Fruit fly (Drosophila melanogaster) whole organism, pupa: ENCODE data around the gene Vha100-4.

Source experiments
- CG10348 ChIP-seq: fragments of 200-800 bp; sonication (Bioruptor generic); IDR thresholded peaks from 2 replicates; pipeline ENCODE4 v1.3.6; 2022; ENCODE audit warnings: missing biosample characterization, missing genetic modification characterization
- CG15710 ChIP-seq: fragments of 200-800 bp; sonication (Bioruptor generic); optimal IDR thresholded peaks from 2 replicates; lab custom pipeline; 2018; ENCODE audit warnings: missing biosample characterization, mild to moderate bottlenecking, missing genetic modification characterization, moderate library complexity
- CG32121 ChIP-seq: fragments of 200-800 bp; sonication (Bioruptor generic); IDR thresholded peaks from 2 replicates; pipeline ENCODE4 v1.3.6; 2022; ENCODE audit warnings: missing biosample characterization, missing genetic modification characterization
- CG4496 ChIP-seq: fragments of 200-800 bp; sonication (Bioruptor generic); IDR thresholded peaks from 3 replicates; pipeline ENCODE4 v1.3.6; 2022; ENCODE audit warnings: missing biosample characterization, missing genetic modification characterization
- CG8159 ChIP-seq: fragments of 200-800 bp; sonication (Bioruptor generic); optimal IDR thresholded peaks from 3 replicates; lab custom pipeline; 2018; ENCODE audit warnings: missing biosample characterization, mild to moderate bottlenecking, missing genetic modification characterization, moderate library complexity
- CG9948 ChIP-seq: fragments of 200-800 bp; sonication (Bioruptor generic); optimal IDR thresholded peaks from 2 replicates; lab custom pipeline; 2018; ENCODE audit warnings: missing biosample characterization, mild to moderate bottlenecking, missing genetic modification characterization, moderate library complexity
- EcR ChIP-seq: fragments of 200-800 bp; sonication (Bioruptor generic); optimal IDR thresholded peaks from 3 replicates; lab custom pipeline; 2019; ENCODE audit warnings: missing biosample characterization, missing genetic modification characterization, mild to moderate bottlenecking, moderate library complexity, missing genetic modification reagents
- Ets98B ChIP-seq: fragments of 200-800 bp; sonication (Bioruptor generic); IDR thresholded peaks from 2 replicates; pipeline ENCODE4 v1.3.6; 2022; ENCODE audit warnings: missing biosample characterization, missing genetic modification characterization
- Pif1A ChIP-seq: fragments of 200-800 bp; sonication (Bioruptor generic); optimal IDR thresholded peaks from 3 replicates; lab custom pipeline; 2016; ENCODE audit warnings: missing biosample characterization, missing genetic modification characterization
- Snoo ChIP-seq: fragments of 200-800 bp; sonication (Bioruptor generic); optimal IDR thresholded peaks from 3 replicates; lab custom pipeline; 2017; ENCODE audit warnings: missing biosample characterization, mild to moderate bottlenecking, missing genetic modification characterization, inconsistent platforms
- fd96Ca ChIP-seq: fragments of 200-800 bp; sonication (Bioruptor generic); IDR thresholded peaks from 3 replicates; pipeline ENCODE4 v1.3.6; 2022; ENCODE audit warnings: missing biosample characterization, missing genetic modification characterization
- gl ChIP-seq: fragments of 200-800 bp; sonication (Bioruptor generic); optimal IDR thresholded peaks from 2 replicates; lab custom pipeline; 2018; ENCODE audit warnings: missing biosample characterization, mild to moderate bottlenecking, missing genetic modification characterization
- rn ChIP-seq: fragments of 200-800 bp; sonication (Bioruptor generic); IDR thresholded peaks from 2 replicates; pipeline ENCODE4 v1.3.6; 2022; ENCODE audit warnings: missing biosample characterization, missing genetic modification characterization

DNA sequence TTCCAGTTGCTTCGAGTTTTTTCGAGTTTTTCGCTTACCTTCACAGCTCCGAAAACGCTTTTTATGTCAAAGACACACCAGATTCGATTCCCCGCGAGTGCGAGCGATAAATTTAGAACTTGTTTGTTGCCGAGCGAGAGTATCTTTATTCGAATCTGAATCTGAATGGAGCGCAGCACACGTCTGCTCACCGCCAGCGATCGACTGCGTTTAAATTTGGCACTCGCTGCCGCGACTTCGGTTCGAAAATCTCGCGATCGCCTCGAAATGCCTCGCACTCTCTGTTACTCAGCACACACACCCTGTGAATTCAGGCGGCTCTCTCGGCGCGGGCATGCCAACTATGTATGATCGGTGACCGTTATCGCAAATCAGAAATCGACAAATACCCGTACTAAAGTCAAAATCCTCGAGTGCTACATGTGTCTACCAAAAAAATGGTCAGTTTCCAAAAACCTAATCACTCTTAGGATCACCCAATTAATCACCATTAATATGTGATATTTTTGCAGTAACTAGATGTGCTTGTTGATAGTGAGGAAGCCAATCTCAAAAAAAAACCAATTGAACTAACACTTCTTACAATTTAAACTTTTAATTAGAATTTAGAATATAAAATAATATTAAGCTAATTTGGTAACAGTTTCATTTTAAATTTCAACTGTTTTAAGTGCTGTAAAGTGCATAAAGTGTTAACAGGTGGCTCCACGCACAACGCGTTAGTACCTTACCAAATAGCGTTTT lies 9.5 kb upstream of the Vha100-4 start, which contains the start of gene Vha100-2:
- TF ChIP-seq Ets98B (peak; percentile 73), CG32121 (GFP tag; lab: Robert Waterston, UW) (peak; percentile 49), CG4496 (GFP tag; lab: Robert Waterston, UW) (peak; percentile 70; the same call in 2 of the 3 replicates), fd96Ca (GFP tag; lab: Robert Waterston, UW) (peak; percentile 29; the same call in 1 of the 3 replicates), CG10348 (GFP tag; lab: Robert Waterston, UW) (no peak), CG8159 (tag; lab: Kevin White, UChicago) (peak; percentile 5), Snoo (tag; lab: Kevin White, UChicago) (no peak), gl (tag; lab: Kevin White, UChicago) (no peak), rn (GFP tag; lab: Robert Waterston, UW) (no peak), CG15710 (tag; lab: Kevin White, UChicago) (no peak), EcR (GFP tag; lab: Kevin White, UChicago) (no peak), Pif1A (GFP tag; lab: Kevin White, UChicago) (no peak), CG9948 (tag; lab: Kevin White, UChicago) (no peak)
